Fruit fly (Drosophila melanogaster): ENCODE data around the gene CG33725.

CG33725 gene

DNA sequence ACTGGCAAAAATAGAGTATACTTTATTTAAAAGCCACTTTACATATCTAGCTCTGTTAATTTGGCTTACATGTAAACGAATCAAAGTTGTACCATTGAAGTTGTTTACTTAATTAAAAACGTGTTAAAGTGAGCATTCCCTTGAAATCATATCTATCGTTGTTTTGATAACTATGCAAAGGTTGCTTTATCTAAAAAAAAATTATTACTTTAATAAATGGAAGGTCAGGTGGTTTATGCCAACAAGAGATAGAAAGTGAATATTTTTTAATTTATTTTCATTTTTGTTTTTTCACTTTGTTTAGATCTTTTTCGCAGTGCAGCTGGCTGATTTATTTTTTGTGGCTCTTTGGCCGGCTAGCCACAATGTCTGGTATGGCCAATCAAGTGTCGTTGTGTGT, 508 bp downstream of the CG33725 start (continued):
- TF ChIP-seq sage (GFP tag; optimal IDR thresholded peaks at IDR 0.05) = no peak
- TF ChIP-seq Hr78 (GFP tag; optimal IDR thresholded peaks at IDR 0.05) = no peak
- TF ChIP-seq Dif (GFP tag; optimal IDR thresholded peaks at IDR 0.05; ENCODE audit: partially characterized antibody) = no peak
- peak; percentile 14 for TF ChIP-seq Hnf4 (GFP tag; optimal IDR thresholded peaks at IDR 0.05)
- no peak for TF ChIP-seq Mio (GFP tag; optimal IDR thresholded peaks at IDR 0.05)
- TF ChIP-seq CG32264 (GFP tag; optimal IDR thresholded peaks at IDR 0.05) = no peak
- TF ChIP-seq GATAd (GFP tag; optimal IDR thresholded peaks at IDR 0.05) = no peak
- TF ChIP-seq Dfd (GFP tag; optimal IDR thresholded peaks at IDR 0.05) = no peak
- no peak for TF ChIP-seq dsf (GFP tag; optimal IDR thresholded peaks at IDR 0.05; ENCODE audit: borderline replicate concordance)
- no peak for TF ChIP-seq woc (GFP tag; optimal IDR thresholded peaks at IDR 0.05)
- TF ChIP-seq foxo (GFP tag; optimal IDR thresholded peaks at IDR 0.05) = peak in 1 of 2 experiments; percentile 16

DNA sequence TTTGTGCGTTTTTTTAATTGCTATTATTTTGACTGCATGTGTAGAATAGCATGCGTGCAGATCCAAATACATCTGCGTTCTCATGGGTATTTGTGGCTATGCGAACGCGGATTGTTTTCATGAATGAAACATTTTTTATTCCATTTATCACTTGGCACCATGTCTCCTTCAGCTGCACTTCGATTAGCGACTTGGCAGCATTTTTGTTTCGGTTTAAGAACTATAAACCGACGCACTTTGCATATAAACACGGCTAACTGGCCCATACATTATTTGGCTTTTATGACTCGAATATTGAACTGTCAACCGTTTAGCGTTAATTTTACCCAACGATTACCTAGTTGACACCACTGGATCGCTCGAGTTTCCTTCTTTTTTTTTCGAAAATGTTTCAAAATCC, 2.1 kb downstream of the CG33725 start:
- no peak for TF ChIP-seq br (GFP tag; optimal IDR thresholded peaks at IDR 0.05)
- TF ChIP-seq woc (GFP tag; optimal IDR thresholded peaks at IDR 0.05) = no peak
- TF ChIP-seq CG9705 (GFP tag; optimal IDR thresholded peaks at IDR 0.05) = no peak
- no peak for TF ChIP-seq HLH106 (tag; optimal IDR thresholded peaks at IDR 0.05)
- no peak for TF ChIP-seq dmrt93B (GFP tag; optimal IDR thresholded peaks at IDR 0.05)
- no peak for TF ChIP-seq Hr83 (GFP tag; optimal IDR thresholded peaks at IDR 0.05; ENCODE audit: poor library complexity, severe bottlenecking)

DNA sequence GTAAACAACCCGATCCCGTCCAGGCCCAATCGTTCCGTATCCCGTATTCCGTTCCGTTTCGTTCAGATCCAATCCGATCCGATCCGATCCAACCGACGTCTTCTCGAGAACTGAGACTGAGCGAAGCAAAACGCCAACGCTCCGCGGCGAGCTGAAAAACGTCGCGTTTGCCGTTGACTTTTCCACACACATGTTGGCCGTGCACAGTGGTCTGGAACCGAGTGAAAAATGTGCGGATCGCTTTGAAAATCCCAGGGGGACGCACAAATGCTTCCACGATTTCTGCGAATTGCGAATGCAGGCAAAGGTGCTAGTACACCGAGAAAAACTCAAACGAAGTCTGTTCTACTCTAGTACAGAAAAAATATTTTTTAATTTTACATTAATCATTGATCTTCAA, 2.5 kb downstream of the CG33725 start, which contains the start of gene CG10663:
CG10663 (minus strand) TSS at position 88 of the 400 bp plus-strand sequence.
- no peak for TF ChIP-seq dl (GFP tag; optimal IDR thresholded peaks at IDR 0.05; ENCODE audit: insufficient read depth in 1 of 2, partially characterized antibody in 2 of 2)
- TF ChIP-seq Hr83 (GFP tag; optimal IDR thresholded peaks at IDR 0.05; ENCODE audit: poor library complexity, severe bottlenecking) = no peak
- TF ChIP-seq sv (GFP tag; optimal IDR thresholded peaks at IDR 0.05) = no peak

DNA sequence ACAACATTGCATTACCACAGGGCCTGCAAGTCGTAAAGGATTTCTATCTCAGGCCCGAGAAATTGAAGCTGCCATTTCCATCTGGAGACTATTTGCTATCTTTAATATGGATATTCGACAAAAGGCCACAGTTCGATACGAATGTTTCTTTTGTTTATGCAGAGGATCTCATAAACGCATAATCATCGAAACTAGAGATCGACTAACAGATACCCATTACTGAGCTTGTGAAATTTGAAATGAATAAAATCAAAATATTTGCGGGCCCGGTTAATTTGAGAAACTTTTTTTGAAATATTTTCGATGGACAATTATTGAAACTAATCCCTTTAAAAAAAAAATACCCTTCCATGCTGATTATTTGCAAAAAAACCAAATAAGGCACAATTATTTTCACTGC, 3.8 kb downstream of the CG33725 start:
- TF ChIP-seq CrebA (GFP tag; optimal IDR thresholded peaks at IDR 0.05; ENCODE audit: borderline replicate concordance) (no peak), CG9705 (GFP tag; optimal IDR thresholded peaks at IDR 0.05) (no peak), br (GFP tag; optimal IDR thresholded peaks at IDR 0.05) (no peak), Jra (GFP tag; optimal IDR thresholded peaks at IDR 0.05) (no peak)

DNA sequence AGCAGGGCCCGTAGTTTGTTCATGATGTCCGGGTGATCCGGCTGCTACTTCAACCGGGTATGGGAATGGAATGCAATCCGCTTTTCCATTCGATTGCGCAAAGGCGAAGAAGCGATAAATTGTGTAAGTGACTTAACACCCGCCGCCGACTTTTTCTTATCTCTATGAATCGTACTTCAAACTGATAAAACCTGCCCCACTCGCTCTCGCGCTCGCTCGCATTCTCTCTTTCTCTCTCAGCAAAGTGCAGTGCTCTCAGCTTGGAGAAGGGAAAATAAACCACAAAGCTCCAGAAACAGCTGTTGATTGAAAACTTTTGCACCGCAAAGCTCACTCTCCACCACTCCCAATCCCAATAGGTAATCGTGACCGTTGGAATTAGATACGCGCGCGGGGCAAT, 7.5 kb downstream of the CG33725 start:
- peak; percentile 61 for TF ChIP-seq Hr83 (GFP tag; optimal IDR thresholded peaks at IDR 0.05; ENCODE audit: poor library complexity, severe bottlenecking)
- TF ChIP-seq usp (GFP tag; optimal IDR thresholded peaks at IDR 0.05) = no peak
- no peak for TF ChIP-seq tai (GFP tag; optimal IDR thresholded peaks at IDR 0.05)
- peak; percentile 51 for TF ChIP-seq CrebA (GFP tag; optimal IDR thresholded peaks at IDR 0.05; ENCODE audit: borderline replicate concordance)
- peak; percentile 50 for TF ChIP-seq Rel (GFP tag; optimal IDR thresholded peaks at IDR 0.05)
- TF ChIP-seq Rel (tag; optimal IDR thresholded peaks at IDR 0.05) = no peak
- no peak for TF ChIP-seq Sp1 (GFP tag; optimal IDR thresholded peaks at IDR 0.05)
- no peak for TF ChIP-seq jim (GFP tag; optimal IDR thresholded peaks at IDR 0.05)
- TF ChIP-seq Vsx2 (GFP tag; optimal IDR thresholded peaks at IDR 0.05; ENCODE audit: partially characterized antibody) = peak; percentile 80
- TF ChIP-seq OdsH (GFP tag; optimal IDR thresholded peaks at IDR 0.05) = no peak
- no peak for TF ChIP-seq pan (optimal IDR thresholded peaks at IDR 0.05)
- TF ChIP-seq dl (GFP tag; optimal IDR thresholded peaks at IDR 0.05; ENCODE audit: insufficient read depth in 1 of 2, partially characterized antibody in 2 of 2) = peak; percentile 83 to 93
- TF ChIP-seq CG32264 (GFP tag; optimal IDR thresholded peaks at IDR 0.05) = no peak
- TF ChIP-seq Jra (GFP tag; optimal IDR thresholded peaks at IDR 0.05) = no peak
- peak; percentile 96 for TF ChIP-seq Dif (GFP tag; optimal IDR thresholded peaks at IDR 0.05; ENCODE audit: partially characterized antibody)

DNA sequence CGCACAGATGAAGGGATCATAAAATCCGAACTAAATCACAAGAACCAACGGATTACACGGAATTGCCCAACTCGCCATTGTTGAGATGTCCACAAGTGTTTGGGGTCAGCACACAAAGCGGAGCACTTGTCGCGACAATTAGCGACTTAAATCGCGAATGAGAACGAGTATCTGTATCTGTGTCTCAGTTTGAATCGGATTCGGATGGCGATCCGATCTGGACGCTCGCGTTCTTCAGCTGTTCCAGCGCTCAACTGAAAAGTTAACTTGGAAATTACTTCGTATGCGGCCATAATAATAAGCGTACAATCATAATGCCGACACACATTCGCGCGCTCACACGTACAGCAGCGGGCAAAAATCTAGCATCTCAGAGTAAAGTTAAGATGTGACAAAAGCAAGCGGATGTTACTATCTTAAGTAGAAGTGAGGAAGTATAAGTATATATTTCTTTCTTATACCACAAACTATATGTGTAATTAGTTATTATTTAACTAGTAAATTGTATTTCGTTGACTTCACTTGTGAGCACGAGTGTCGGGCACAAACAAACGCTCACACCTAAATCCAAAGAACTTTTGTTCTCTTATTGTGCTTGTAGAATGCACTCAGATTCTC, 8.1 kb downstream of the CG33725 start, which contains the start of gene CG10660:
CG10660 (minus strand) TSS at position 259 of the 618 bp plus-strand sequence.
- TF ChIP-seq Hnf4 (GFP tag; optimal IDR thresholded peaks at IDR 0.05) (peak; percentile 83), Jra (GFP tag; optimal IDR thresholded peaks at IDR 0.05) (peak; percentile 59), GATAd (GFP tag; optimal IDR thresholded peaks at IDR 0.05) (peak; percentile 37), dsf (GFP tag; optimal IDR thresholded peaks at IDR 0.05; ENCODE audit: borderline replicate concordance) (peak; percentile 64), Mio (GFP tag; optimal IDR thresholded peaks at IDR 0.05) (peak; percentile 75), HLH106 (tag; optimal IDR thresholded peaks at IDR 0.05) (peak; percentile 77), pan (optimal IDR thresholded peaks at IDR 0.05) (no peak), CG9705 (GFP tag; optimal IDR thresholded peaks at IDR 0.05) (peak; percentile 43), Dif (GFP tag; optimal IDR thresholded peaks at IDR 0.05; ENCODE audit: partially characterized antibody) (peak; percentile 3), woc (GFP tag; optimal IDR thresholded peaks at IDR 0.05) (peak; percentile 84), CrebA (GFP tag; optimal IDR thresholded peaks at IDR 0.05; ENCODE audit: borderline replicate concordance) (no peak), br (GFP tag; optimal IDR thresholded peaks at IDR 0.05) (peak; percentile 92), usp (GFP tag; optimal IDR thresholded peaks at IDR 0.05) (no peak), N (GFP tag; optimal IDR thresholded peaks at IDR 0.05) (no peak), Vsx2 (GFP tag; optimal IDR thresholded peaks at IDR 0.05; ENCODE audit: partially characterized antibody) (no peak), tai (GFP tag; optimal IDR thresholded peaks at IDR 0.05) (peak; percentile 81), psq (GFP tag; optimal IDR thresholded peaks at IDR 0.05) (peak; percentile 87), fru (GFP tag; optimal IDR thresholded peaks at IDR 0.05) (peak; percentile 95), brk (GFP tag; optimal IDR thresholded peaks at IDR 0.05) (peak; percentile 91), lola (GFP tag; optimal IDR thresholded peaks at IDR 0.05) (no peak), foxo (GFP tag; optimal IDR thresholded peaks at IDR 0.05) (peak; percentile 80 to 95), OdsH (GFP tag; optimal IDR thresholded peaks at IDR 0.05) (peak; percentile 95), Rel (GFP tag; optimal IDR thresholded peaks at IDR 0.05) (peak; percentile 61), Rel (tag; optimal IDR thresholded peaks at IDR 0.05) (peak; percentile 18), sage (GFP tag; optimal IDR thresholded peaks at IDR 0.05) (peak; percentile 90), Dfd (GFP tag; optimal IDR thresholded peaks at IDR 0.05) (no peak), Hr78 (GFP tag; optimal IDR thresholded peaks at IDR 0.05) (no peak)
